Worm (Caenorhabditis elegans): ENCODE results near the gene C50F4.1.

- no peak for TF ChIP-seq nhr-76 (tag; optimal IDR thresholded peaks at IDR 0.05)
- no peak for TF ChIP-seq unc-62 (GFP tag; optimal IDR thresholded peaks at IDR 0.05)
- no peak for TF ChIP-seq lin-15B (tag; optimal IDR thresholded peaks at IDR 0.05)
- no peak for TF ChIP-seq pqm-1 (tag; optimal IDR thresholded peaks at IDR 0.05)
- TF ChIP-seq ZK546.5 (tag; optimal IDR thresholded peaks at IDR 0.05) = no peak
- TF ChIP-seq ztf-11 (tag; optimal IDR thresholded peaks at IDR 0.05) = no peak
Observed at ce11 chrV:9518832-9519231, 7.8 kb upstream of the C50F4.1 start, which contains the start of gene C50F4.8.
